Worm (Caenorhabditis elegans) whole organism, midembryonic: ENCODE data around the gene srw-87.

Source experiments
- T22C8.4 ChIP-seq: fragments of 200-800 bp; sonication (Bioruptor generic); IDR thresholded peaks from 2 replicates; pipeline ENCODE4 v1.3.6; 2022; ENCODE audit warnings: missing genetic modification characterization, missing compliant biosample characterization
- cog-1 ChIP-seq: sonication (generic microtip); optimal IDR thresholded peaks from 2 replicates; lab custom pipeline; 2016; ENCODE audit warnings: missing genetic modification characterization, missing compliant biosample characterization
- flt-1 ChIP-seq: fragments of 200-800 bp; sonication (Bioruptor generic); IDR thresholded peaks from 2 replicates; pipeline ENCODE4 v1.3.6; 2022; ENCODE audit warnings: missing genetic modification characterization, missing compliant biosample characterization
- klf-2 ChIP-seq: fragments of 200-800 bp; sonication (Bioruptor generic); conservative IDR thresholded peaks from 2 replicates; pipeline ENCODE4 v1.3.6; 2022; ENCODE audit warnings: missing genetic modification reagents, missing genetic modification characterization, missing compliant biosample characterization
- med-1 ChIP-seq: sonication (generic microtip); optimal IDR thresholded peaks from 2 replicates; lab custom pipeline; 2017; ENCODE audit warnings: missing genetic modification characterization, mild to moderate bottlenecking, missing compliant biosample characterization, antibody characterized with exemption, missing genetic modification reagents; ENCODE audit not compliant: insufficient read depth
- ref-1 ChIP-seq: fragments of 200-800 bp; sonication (Bioruptor generic); conservative IDR thresholded peaks from 2 replicates; pipeline ENCODE4 v1.3.6; 2022; ENCODE audit warnings: missing genetic modification reagents, missing genetic modification characterization, missing compliant biosample characterization
- tab-1 ChIP-seq: fragments of 200-800 bp; sonication (Bioruptor generic); IDR thresholded peaks from 2 replicates; pipeline ENCODE4 v1.3.6; 2022; ENCODE audit warnings: missing genetic modification characterization, missing compliant biosample characterization
- ztf-23 ChIP-seq: fragments of 200-800 bp; sonication (Bioruptor generic); IDR thresholded peaks from 2 replicates; pipeline ENCODE4 v1.3.6; 2022; ENCODE audit warnings: missing genetic modification reagents, missing genetic modification characterization, missing compliant biosample characterization
- ztf-29 ChIP-seq: fragments of 200-800 bp; sonication (Bioruptor generic); IDR thresholded peaks from 2 replicates; pipeline ENCODE4 v1.3.6; 2022; ENCODE audit warnings: missing genetic modification reagents, missing genetic modification characterization, missing compliant biosample characterization

The srw-87 gene

DNA sequence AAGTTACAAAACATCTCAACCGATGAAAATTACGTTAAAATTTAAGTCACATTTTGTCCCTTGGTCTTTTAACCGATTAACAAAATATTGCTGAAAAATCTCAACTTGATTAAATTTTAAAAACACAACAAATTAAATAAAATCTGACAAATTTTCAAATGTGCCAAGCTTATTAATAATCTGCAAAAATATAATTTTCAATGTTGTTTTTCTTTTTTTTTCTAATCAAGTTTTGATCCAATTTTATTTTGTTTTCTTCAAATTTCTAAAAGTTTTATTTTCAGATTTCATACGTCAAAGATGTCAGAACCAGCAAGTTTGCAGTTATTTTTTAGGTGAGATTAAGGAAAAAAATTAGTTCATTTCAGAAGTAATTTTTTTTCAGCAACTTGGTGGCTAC, at the start of gene srw-87:
TSS of gene srw-87 (plus strand) at position 301 of the 400 bp plus-strand sequence.
- TF ChIP-seq med-1 (GFP tag; lab: Kevin White, UChicago) (no peak), cog-1 (tag; lab: Kevin White, UChicago) (no peak), ztf-23 (GFP tag; lab: Robert Waterston, UW) (no peak), klf-2 (GFP tag; lab: Robert Waterston, UW) (no peak), tab-1 (GFP tag; lab: Robert Waterston, UW) (no peak), flt-1 (no peak), ref-1 (GFP tag; lab: Robert Waterston, UW) (no peak), T22C8.4 (GFP tag; lab: Robert Waterston, UW) (no peak), ztf-29 (GFP tag; lab: Robert Waterston, UW) (no peak)

DNA sequence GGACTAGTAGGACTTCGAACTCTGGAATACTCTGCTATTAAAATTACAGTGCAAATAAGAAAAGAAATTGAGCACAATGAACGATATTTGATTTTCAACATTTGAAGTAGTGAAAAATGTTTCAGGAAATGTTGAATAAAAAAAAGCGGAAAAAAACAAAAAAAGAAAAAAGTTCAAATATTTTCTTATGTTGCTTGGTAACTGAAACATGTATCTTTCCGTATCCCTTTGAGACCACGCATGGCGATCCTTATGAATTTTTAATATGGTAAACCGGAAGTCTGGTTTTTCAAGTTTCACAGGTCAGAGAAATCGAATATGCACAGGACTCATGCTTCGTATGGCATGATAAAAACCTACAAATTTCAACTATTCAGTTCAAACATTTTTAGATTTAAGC, 48.8 kb upstream of the srw-87 start, which contains the start of gene F28G4.3:
TSS of gene F28G4.3 (minus strand) at position 101 of the 400 bp plus-strand sequence.
- no peak for TF ChIP-seq tab-1 (GFP tag; lab: Robert Waterston, UW)
- no peak for TF ChIP-seq flt-1
- no peak for TF ChIP-seq T22C8.4 (GFP tag; lab: Robert Waterston, UW)
- TF ChIP-seq ref-1 (GFP tag; lab: Robert Waterston, UW), result no peak

- TF ChIP-seq cog-1 (tag; lab: Kevin White, UChicago) (no peak), ztf-23 (GFP tag; lab: Robert Waterston, UW) (no peak), tab-1 (GFP tag; lab: Robert Waterston, UW) (no peak), flt-1 (no peak)
These were observed 44.0 kb upstream of the srw-87 start, which contains the start of gene oac-5 for ce11 chrV:16292409-16292808. Gene oac-5 (plus strand): TSS chrV:16292709.

DNA sequence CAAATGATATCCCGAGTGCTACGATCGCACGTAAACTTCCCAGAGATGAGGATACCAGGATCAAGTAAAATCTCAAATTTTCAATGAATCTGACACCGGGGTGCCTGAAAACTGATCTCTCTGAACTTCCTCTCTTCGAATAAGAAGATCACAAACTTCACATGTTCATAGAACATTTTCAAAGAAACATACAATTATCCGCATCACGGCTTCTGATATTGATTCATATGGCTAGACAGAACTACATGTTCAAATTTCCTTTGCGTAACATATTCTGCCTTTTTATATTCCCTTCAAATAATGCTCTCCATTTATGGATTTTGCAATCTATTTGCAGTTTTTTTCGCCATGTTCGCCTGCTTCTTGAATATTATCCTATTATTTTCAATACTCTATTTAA, 39.4 kb upstream of the srw-87 start, which contains the start of gene srbc-83:
TSS of gene srbc-83 (plus strand) at position 301 of the 400 bp plus-strand sequence.
- TF ChIP-seq flt-1 (no peak), cog-1 (tag; lab: Kevin White, UChicago) (no peak), ref-1 (GFP tag; lab: Robert Waterston, UW) (no peak), med-1 (GFP tag; lab: Kevin White, UChicago) (no peak), ztf-23 (GFP tag; lab: Robert Waterston, UW) (no peak), ztf-29 (GFP tag; lab: Robert Waterston, UW) (no peak), T22C8.4 (GFP tag; lab: Robert Waterston, UW) (no peak), tab-1 (GFP tag; lab: Robert Waterston, UW) (no peak), klf-2 (GFP tag; lab: Robert Waterston, UW) (no peak)

DNA sequence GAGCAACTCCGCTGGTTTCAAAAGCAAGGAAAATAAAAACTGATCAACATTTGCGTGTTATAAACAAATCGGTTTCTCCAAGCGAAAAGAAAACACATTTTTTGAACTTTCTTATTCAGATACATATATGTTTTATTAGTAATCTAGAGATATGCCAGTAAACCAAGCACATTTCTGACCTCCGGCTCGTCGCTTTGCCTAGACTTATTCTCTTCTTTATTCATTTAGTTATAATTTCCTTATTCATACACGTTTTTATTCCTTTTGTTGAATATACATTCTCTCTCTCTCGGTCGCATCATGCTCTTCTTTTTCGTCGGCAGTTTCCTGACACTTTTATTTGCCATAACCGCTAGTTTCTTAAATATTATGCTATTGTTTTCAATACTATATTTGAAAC, 37.8 kb upstream of the srw-87 start, which contains the start of gene srbc-84:
TSS of gene srbc-84 (plus strand) at position 301 of the 400 bp plus-strand sequence.
- TF ChIP-seq cog-1 (tag; lab: Kevin White, UChicago), result no peak
- TF ChIP-seq med-1 (GFP tag; lab: Kevin White, UChicago), result no peak
- TF ChIP-seq ztf-29 (GFP tag; lab: Robert Waterston, UW), result no peak
- no peak for TF ChIP-seq flt-1
- TF ChIP-seq T22C8.4 (GFP tag; lab: Robert Waterston, UW), result no peak
- TF ChIP-seq ztf-23 (GFP tag; lab: Robert Waterston, UW), result no peak
- no peak for TF ChIP-seq klf-2 (GFP tag; lab: Robert Waterston, UW)
- TF ChIP-seq ref-1 (GFP tag; lab: Robert Waterston, UW), result no peak
- TF ChIP-seq tab-1 (GFP tag; lab: Robert Waterston, UW), result no peak

DNA sequence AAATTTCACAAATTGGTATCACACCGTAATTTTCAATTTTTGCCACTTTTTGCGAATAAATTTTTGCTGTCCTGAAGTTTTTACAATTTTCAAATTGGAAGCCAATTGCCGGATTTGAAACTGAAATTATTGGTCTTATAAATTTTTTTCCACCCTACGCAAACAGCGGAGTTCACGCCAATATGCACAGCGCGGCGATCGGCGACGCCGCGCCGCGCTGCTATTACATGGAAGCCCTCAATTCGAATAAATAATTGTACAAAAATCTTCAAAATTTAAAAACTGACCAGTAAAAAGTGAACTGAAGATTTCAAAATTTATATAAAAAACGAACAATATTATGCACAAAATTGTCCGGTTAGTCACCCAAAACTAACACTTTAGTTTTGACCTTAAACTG, 36.6 kb upstream of the srw-87 start:
- TF ChIP-seq tab-1 (GFP tag; lab: Robert Waterston, UW) (no peak), flt-1 (no peak), T22C8.4 (GFP tag; lab: Robert Waterston, UW) (no peak), ztf-23 (GFP tag; lab: Robert Waterston, UW) (no peak), med-1 (GFP tag; lab: Kevin White, UChicago) (no peak), cog-1 (tag; lab: Kevin White, UChicago) (no peak), ref-1 (GFP tag; lab: Robert Waterston, UW) (no peak), ztf-29 (GFP tag; lab: Robert Waterston, UW) (no peak), klf-2 (GFP tag; lab: Robert Waterston, UW) (no peak)

- TF ChIP-seq ref-1 (GFP tag; lab: Robert Waterston, UW) (no peak), cog-1 (tag; lab: Kevin White, UChicago) (no peak), ztf-29 (GFP tag; lab: Robert Waterston, UW) (no peak), klf-2 (GFP tag; lab: Robert Waterston, UW) (no peak), tab-1 (GFP tag; lab: Robert Waterston, UW) (no peak), T22C8.4 (GFP tag; lab: Robert Waterston, UW) (no peak), flt-1 (no peak), med-1 (GFP tag; lab: Kevin White, UChicago) (no peak), ztf-23 (GFP tag; lab: Robert Waterston, UW) (no peak)
These were observed 36.1 kb upstream of the srw-87 start, which contains the start of gene srbc-82 for ce11 chrV:16300276-16300675. Gene srbc-82 (plus strand): TSS chrV:16300576.

DNA sequence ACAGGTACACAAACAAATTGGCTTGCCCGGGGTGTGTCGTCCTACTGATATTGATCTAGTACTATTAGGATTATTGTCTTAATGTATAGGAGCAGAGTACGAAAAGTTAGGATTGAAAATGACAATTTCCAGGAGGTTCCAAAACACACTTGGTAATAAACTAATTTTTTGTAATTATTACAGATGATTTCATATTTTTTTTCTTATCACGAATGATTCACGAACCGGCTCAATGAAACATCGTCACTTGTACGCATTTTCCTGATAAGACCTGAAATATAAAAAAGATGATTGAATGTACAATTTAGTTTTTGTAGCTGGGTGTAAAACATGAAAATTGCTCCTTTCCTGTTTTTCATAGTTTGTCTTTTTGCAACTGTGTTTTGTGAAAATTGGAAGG, 34.0 kb upstream of the srw-87 start, which contains the start of the genes C31A11.13 and oac-6:
TSS of gene C31A11.13 (minus strand) at position 113 of the 400 bp plus-strand sequence.
TSS of gene oac-6 (plus strand) at position 279 of the 400 bp plus-strand sequence.
- TF ChIP-seq ztf-23 (GFP tag; lab: Robert Waterston, UW) (no peak), ztf-29 (GFP tag; lab: Robert Waterston, UW) (no peak), T22C8.4 (GFP tag; lab: Robert Waterston, UW) (no peak), klf-2 (GFP tag; lab: Robert Waterston, UW) (no peak), tab-1 (GFP tag; lab: Robert Waterston, UW) (no peak), med-1 (GFP tag; lab: Kevin White, UChicago) (no peak), flt-1 (no peak), cog-1 (tag; lab: Kevin White, UChicago) (no peak), ref-1 (GFP tag; lab: Robert Waterston, UW) (no peak)

DNA sequence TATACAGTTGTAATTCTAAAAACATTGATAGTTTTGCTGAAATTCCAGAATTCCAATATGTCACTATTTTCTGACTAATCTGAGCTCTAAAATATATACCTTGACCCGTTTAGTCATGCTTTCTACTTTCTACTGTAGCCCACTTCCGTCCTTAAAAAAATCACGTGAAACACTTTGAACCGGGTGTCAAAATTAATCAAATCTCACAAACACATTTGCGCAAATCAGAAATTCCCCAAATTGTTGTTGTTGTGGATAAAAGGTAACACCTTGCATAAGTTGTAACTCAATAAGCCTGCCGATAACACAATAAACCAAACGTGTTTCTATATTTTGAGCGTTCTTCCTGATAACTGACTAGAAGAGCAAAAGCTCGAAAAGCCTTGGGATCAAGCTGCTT, 29.2 kb upstream of the srw-87 start, which contains the start of gene srxa-7:
TSS of gene srxa-7 (plus strand) at position 301 of the 400 bp plus-strand sequence.
- TF ChIP-seq klf-2 (GFP tag; lab: Robert Waterston, UW) (no peak), ztf-23 (GFP tag; lab: Robert Waterston, UW) (no peak), ztf-29 (GFP tag; lab: Robert Waterston, UW) (no peak)
